Fruit fly (Drosophila melanogaster) whole organism, wandering third instar larva: ENCODE results near the gene edin.

Experiments
- ey ChIP-seq: fragments of 200-800 bp; sonication (Bioruptor generic); optimal IDR thresholded peaks from 2 replicates; lab custom pipeline; 2016; ENCODE audit warnings: missing biosample characterization, missing genetic modification characterization
- fru ChIP-seq: fragments of 200-800 bp; sonication (Bioruptor generic); optimal IDR thresholded peaks from 3 replicates; lab custom pipeline; 2016; ENCODE audit warnings: missing biosample characterization, mild to moderate bottlenecking, missing genetic modification characterization

DNA sequence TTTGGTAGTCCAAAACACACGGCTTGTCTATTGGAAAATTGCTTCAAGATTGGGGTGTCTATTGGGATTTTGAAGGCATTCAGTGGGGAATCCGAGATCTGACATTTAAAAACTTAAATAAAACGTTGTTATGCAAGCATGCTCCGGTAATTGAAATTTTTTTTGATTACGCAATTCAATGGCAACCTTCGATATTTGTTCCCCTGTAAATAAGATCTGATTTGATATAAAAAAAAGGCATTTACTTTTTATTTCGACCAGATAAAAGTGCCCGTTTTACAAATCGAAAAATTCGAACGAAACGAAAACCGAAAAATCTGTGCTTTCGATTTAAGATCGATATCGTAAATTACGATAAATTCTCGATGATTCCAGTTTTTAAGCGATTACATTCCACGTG, 15.9 kb upstream of the edin start, which contains the start of the genes CG13733 and qjt:
- TF ChIP-seq ey (GFP tag; lab: Kevin White, UChicago) = no peak
- TF ChIP-seq fru (GFP tag; lab: Kevin White, UChicago) = no peak
